Fruit fly (Drosophila melanogaster) whole organism, prepupa: ENCODE measurements around the gene CG14435.

Source experiments
- Blimp-1 ChIP-seq: fragments of 200-800 bp; sonication (Bioruptor generic); optimal IDR thresholded peaks from 3 replicates; lab custom pipeline; 2017; ENCODE audit warnings: missing biosample characterization, missing genetic modification characterization, mild to moderate bottlenecking, moderate library complexity, missing genetic modification reagents
- CG10631 ChIP-seq: fragments of 200-800 bp; sonication (Bioruptor generic); optimal IDR thresholded peaks from 2 replicates; lab custom pipeline; 2016; ENCODE audit warnings: missing biosample characterization, missing genetic modification characterization
- CG10669 ChIP-seq: fragments of 200-800 bp; sonication (Bioruptor generic); optimal IDR thresholded peaks from 3 replicates; lab custom pipeline; 2018; ENCODE audit warnings: missing biosample characterization, mild to moderate bottlenecking, missing genetic modification characterization, moderate library complexity
- CG11294 ChIP-seq: fragments of 200-800 bp; sonication (Bioruptor generic); IDR thresholded peaks from 2 replicates; pipeline ENCODE4 v1.3.6; 2022; ENCODE audit warnings: missing biosample characterization, missing genetic modification characterization
- CG11902 ChIP-seq: fragments of 200-800 bp; sonication (Bioruptor generic); optimal IDR thresholded peaks from 3 replicates; lab custom pipeline; 2016; ENCODE audit warnings: missing biosample characterization, missing genetic modification characterization
- CG15336 ChIP-seq: fragments of 200-800 bp; sonication (Bioruptor generic); IDR thresholded peaks from 2 replicates; pipeline ENCODE4 v1.3.6; 2022; ENCODE audit warnings: missing biosample characterization, missing genetic modification characterization
- CG1621 ChIP-seq: fragments of 200-800 bp; sonication (Bioruptor generic); optimal IDR thresholded peaks from 3 replicates; lab custom pipeline; 2018; ENCODE audit warnings: missing biosample characterization, mild to moderate bottlenecking, missing genetic modification characterization
- CG3032 ChIP-seq: fragments of 200-800 bp; optimal IDR thresholded peaks from 2 replicates; lab custom pipeline; 2019; ENCODE audit warnings: missing biosample characterization, mild to moderate bottlenecking, missing genetic modification characterization, moderate library complexity
- CG31627 ChIP-seq: fragments of 200-800 bp; sonication (Bioruptor generic); optimal IDR thresholded peaks from 3 replicates; lab custom pipeline; 2016; ENCODE audit warnings: missing biosample characterization, missing genetic modification characterization
- CG32006 ChIP-seq: fragments of 200-800 bp; sonication (Bioruptor generic); optimal IDR thresholded peaks from 3 replicates; lab custom pipeline; 2017; ENCODE audit warnings: missing biosample characterization, mild to moderate bottlenecking, missing genetic modification characterization
- CG34406 ChIP-seq: fragments of 200-800 bp; sonication (Bioruptor generic); optimal IDR thresholded peaks from 3 replicates; lab custom pipeline; 2016; ENCODE audit warnings: missing biosample characterization, missing genetic modification characterization
- CG3919 ChIP-seq: fragments of 200-800 bp; sonication (Bioruptor generic); optimal IDR thresholded peaks from 3 replicates; lab custom pipeline; 2016; ENCODE audit warnings: missing biosample characterization, missing genetic modification characterization
- CG4318 ChIP-seq: fragments of 200-800 bp; sonication (Bioruptor generic); optimal IDR thresholded peaks from 3 replicates; lab custom pipeline; 2017; ENCODE audit warnings: missing biosample characterization, mild to moderate bottlenecking, missing genetic modification characterization
- CG6163 ChIP-seq: fragments of 200-800 bp; sonication (Bioruptor generic); IDR thresholded peaks from 3 replicates; pipeline ENCODE4 v1.3.6; 2022; ENCODE audit warnings: missing biosample characterization, missing genetic modification characterization
- CG6276 ChIP-seq: fragments of 200-800 bp; sonication (Bioruptor generic); optimal IDR thresholded peaks from 2 replicates; lab custom pipeline; 2017; ENCODE audit warnings: missing biosample characterization, mild to moderate bottlenecking, missing genetic modification characterization
- CG6792 ChIP-seq: fragments of 200-800 bp; sonication (Bioruptor generic); optimal IDR thresholded peaks from 3 replicates; lab custom pipeline; 2016; ENCODE audit warnings: missing biosample characterization, missing genetic modification characterization
- CG6808 ChIP-seq: fragments of 200-800 bp; sonication (Bioruptor generic); optimal IDR thresholded peaks from 3 replicates; lab custom pipeline; 2017; ENCODE audit warnings: missing biosample characterization, missing genetic modification characterization, mild to moderate bottlenecking, moderate library complexity, missing genetic modification reagents
- CG8119 ChIP-seq: fragments of 200-800 bp; sonication (Bioruptor generic); IDR thresholded peaks from 3 replicates; pipeline ENCODE4 v1.3.6; 2022; ENCODE audit warnings: missing biosample characterization, missing genetic modification characterization
- CG8632 ChIP-seq: fragments of 200-800 bp; sonication (Bioruptor generic); optimal IDR thresholded peaks from 3 replicates; lab custom pipeline; 2016; ENCODE audit warnings: missing biosample characterization, missing genetic modification characterization
- CG9139 ChIP-seq: fragments of 200-800 bp; sonication (Bioruptor generic); optimal IDR thresholded peaks from 3 replicates; lab custom pipeline; 2017; ENCODE audit warnings: missing biosample characterization, mild to moderate bottlenecking, missing genetic modification characterization
- Eip75B ChIP-seq: fragments of 200-800 bp; sonication (Bioruptor generic); optimal IDR thresholded peaks from 3 replicates; lab custom pipeline; 2016; ENCODE audit warnings: missing biosample characterization, missing genetic modification characterization
- Eip78C ChIP-seq: fragments of 200-800 bp; sonication (Bioruptor generic); peaks from one replicate; lab custom pipeline; 2016; ENCODE audit warnings: missing biosample characterization, missing genetic modification characterization
- Eip93F ChIP-seq: fragments of 200-800 bp; sonication (Bioruptor generic); optimal IDR thresholded peaks from 2 replicates; lab custom pipeline; 2016; ENCODE audit warnings: missing biosample characterization, mild to moderate bottlenecking, missing genetic modification characterization
- Ets21C ChIP-seq: fragments of 200-800 bp; sonication (Bioruptor generic); optimal IDR thresholded peaks from 3 replicates; lab custom pipeline; 2016; ENCODE audit warnings: missing biosample characterization, missing genetic modification characterization
- Ets96B ChIP-seq: fragments of 200-800 bp; optimal IDR thresholded peaks from 2 replicates; lab custom pipeline; 2019; ENCODE audit warnings: missing biosample characterization, mild to moderate bottlenecking, missing genetic modification characterization, moderate library complexity
- Hr38 ChIP-seq: sonication (Bioruptor generic); optimal IDR thresholded peaks from 2 replicates; lab custom pipeline; 2016; ENCODE audit warnings: missing biosample characterization, missing genetic modification characterization
- Hr39 ChIP-seq: fragments of 200-800 bp; sonication (Bioruptor generic); optimal IDR thresholded peaks from 2 replicates; lab custom pipeline; 2016; ENCODE audit warnings: missing biosample characterization, missing genetic modification characterization
- Hr4 ChIP-seq: fragments of 200-800 bp; sonication (Bioruptor generic); optimal IDR thresholded peaks from 3 replicates; lab custom pipeline; 2016; ENCODE audit warnings: missing biosample characterization, missing genetic modification characterization
- Lpt ChIP-seq: fragments of 200-800 bp; sonication (Bioruptor generic); optimal IDR thresholded peaks from 3 replicates; lab custom pipeline; 2016; ENCODE audit warnings: missing biosample characterization, missing genetic modification characterization
- Met ChIP-seq: fragments of 200-800 bp; sonication (Bioruptor generic); optimal IDR thresholded peaks from 3 replicates; lab custom pipeline; 2016; ENCODE audit warnings: missing biosample characterization, missing genetic modification characterization
- OdsH ChIP-seq: fragments of 200-800 bp; sonication (Bioruptor generic); optimal IDR thresholded peaks from 3 replicates; lab custom pipeline; 2016; ENCODE audit warnings: missing biosample characterization, missing genetic modification characterization
- Smox ChIP-seq: fragments of 200-800 bp; sonication (Bioruptor generic); optimal IDR thresholded peaks from 3 replicates; lab custom pipeline; 2016; ENCODE audit warnings: missing biosample characterization, missing genetic modification characterization
- Sox102F ChIP-seq: fragments of 200-800 bp; sonication (Bioruptor generic); optimal IDR thresholded peaks from 2 replicates; lab custom pipeline; 2016; ENCODE audit warnings: missing biosample characterization, mild to moderate bottlenecking, missing genetic modification characterization
- Sox15 ChIP-seq: fragments of 200-800 bp; sonication (Bioruptor generic); optimal IDR thresholded peaks from 3 replicates; lab custom pipeline; 2016; ENCODE audit warnings: missing biosample characterization, missing genetic modification characterization
- achi ChIP-seq: fragments of 200-800 bp; sonication (Bioruptor generic); optimal IDR thresholded peaks from 3 replicates; lab custom pipeline; 2016; ENCODE audit warnings: missing biosample characterization, missing genetic modification characterization
- acj6 ChIP-seq: fragments of 200-800 bp; sonication (Bioruptor generic); optimal IDR thresholded peaks from 3 replicates; lab custom pipeline; 2016; ENCODE audit warnings: missing biosample characterization, missing genetic modification characterization
- cyc ChIP-seq: fragments of 200-800 bp; sonication (Bioruptor generic); optimal IDR thresholded peaks from 3 replicates; lab custom pipeline; 2016; ENCODE audit warnings: missing biosample characterization, missing genetic modification characterization
- dsx ChIP-seq: fragments of 200-800 bp; optimal IDR thresholded peaks from 3 replicates; lab custom pipeline; 2019; ENCODE audit warnings: missing biosample characterization, mild to moderate bottlenecking, missing genetic modification characterization, moderate library complexity; ENCODE audit not compliant: poor library complexity, severe bottlenecking
- eg ChIP-seq: fragments of 200-800 bp; sonication (Bioruptor generic); IDR thresholded peaks from 3 replicates; pipeline ENCODE4 v1.3.6; 2022; ENCODE audit warnings: missing biosample characterization, missing genetic modification characterization
- esn ChIP-seq: fragments of 200-800 bp; sonication (Bioruptor generic); optimal IDR thresholded peaks from 2 replicates; lab custom pipeline; 2016; ENCODE audit warnings: missing biosample characterization, mild to moderate bottlenecking, missing genetic modification characterization, moderate library complexity
- fd59A ChIP-seq: fragments of 200-800 bp; sonication (Bioruptor generic); optimal IDR thresholded peaks from 2 replicates; lab custom pipeline; 2017; ENCODE audit warnings: missing biosample characterization, mild to moderate bottlenecking, missing genetic modification characterization, missing genetic modification reagents
- lz ChIP-seq: fragments of 200-800 bp; sonication (Bioruptor generic); optimal IDR thresholded peaks from 3 replicates; lab custom pipeline; 2016; ENCODE audit warnings: missing biosample characterization, missing genetic modification characterization
- net ChIP-seq: fragments of 200-800 bp; sonication (Bioruptor generic); optimal IDR thresholded peaks from 3 replicates; lab custom pipeline; 2016; ENCODE audit warnings: missing biosample characterization, missing genetic modification characterization
- pdm3 ChIP-seq: fragments of 200-800 bp; sonication (Bioruptor generic); optimal IDR thresholded peaks from 3 replicates; lab custom pipeline; 2016; ENCODE audit warnings: missing biosample characterization, missing genetic modification characterization
- spab ChIP-seq: fragments of 200-800 bp; sonication (Bioruptor generic); optimal IDR thresholded peaks from 2 replicates; lab custom pipeline; 2017; ENCODE audit warnings: missing biosample characterization, mild to moderate bottlenecking, missing genetic modification characterization, missing genetic modification reagents
- ss ChIP-seq, 2 experiments: fragments of 200-800 bp; sonication (Bioruptor generic); optimal IDR thresholded peaks; 2 replicates in 1 of 2; 3 replicates in 1 of 2; lab custom pipeline; 2017 to 2018; ENCODE audit warnings: mild to moderate bottlenecking in 2 of 2, missing biosample characterization in 2 of 2, missing genetic modification characterization in 2 of 2, moderate library complexity in 1 of 2
- topi ChIP-seq: fragments of 200-800 bp; sonication (Bioruptor generic); optimal IDR thresholded peaks from 3 replicates; lab custom pipeline; 2016; ENCODE audit warnings: missing biosample characterization, missing genetic modification characterization
- vri ChIP-seq: fragments of 200-800 bp; sonication (Bioruptor generic); optimal IDR thresholded peaks from 3 replicates; lab custom pipeline; 2016; ENCODE audit warnings: missing biosample characterization, mild to moderate bottlenecking, missing genetic modification characterization

Gene CG14435

DNA sequence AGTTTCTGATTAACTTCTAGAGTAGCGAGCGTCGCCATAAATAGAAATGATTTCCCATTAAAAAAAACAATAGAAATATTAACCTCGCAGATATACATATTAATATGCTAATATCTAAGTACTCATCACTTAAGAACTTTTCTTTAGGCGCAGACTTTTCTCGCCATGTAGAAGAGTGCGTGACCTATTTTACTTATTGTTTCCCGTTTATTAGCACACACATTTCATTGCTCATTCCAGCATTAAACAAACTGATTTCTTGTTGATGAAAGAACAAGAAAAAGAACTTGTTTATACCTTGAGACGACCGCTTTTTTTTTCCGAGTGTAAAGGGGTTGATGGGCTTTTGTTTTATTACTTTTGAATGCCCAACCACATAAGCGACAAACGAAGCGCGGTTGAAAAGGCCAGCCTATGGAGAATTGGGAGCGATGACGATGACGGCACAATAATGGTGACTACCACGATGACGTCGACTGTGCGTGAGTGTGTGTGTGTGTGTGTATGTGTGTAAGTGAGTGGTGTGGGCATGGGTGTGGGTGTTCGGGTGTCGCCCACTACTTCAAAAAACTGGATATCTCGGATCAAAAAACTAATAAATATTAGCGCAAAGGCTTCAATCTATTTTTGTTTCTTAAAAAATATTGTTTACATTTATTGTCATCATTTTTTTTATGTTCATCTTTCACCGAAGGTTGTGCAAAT lies 47.6 kb downstream of the CG14435 start (continued):
- no peak for TF ChIP-seq achi (GFP tag; lab: Kevin White, UChicago)
- no peak for TF ChIP-seq Eip78C
- TF ChIP-seq Eip75B (GFP tag; lab: Kevin White, UChicago), result no peak
- peak; percentile 17 for TF ChIP-seq acj6 (GFP tag; lab: Kevin White, UChicago)
- no peak for TF ChIP-seq CG4318 (GFP tag; lab: Kevin White, UChicago)
- no peak for TF ChIP-seq CG6792 (GFP tag; lab: Kevin White, UChicago)
- no peak for TF ChIP-seq CG1621 (tag; lab: Kevin White, UChicago)
- TF ChIP-seq CG32006 (GFP tag; lab: Kevin White, UChicago), result peak; percentile 19
- TF ChIP-seq lz (GFP tag; lab: Kevin White, UChicago), result no peak
- no peak for TF ChIP-seq Hr39 (GFP tag; lab: Kevin White, UChicago)
- no peak for TF ChIP-seq Smox
- TF ChIP-seq CG8632 (GFP tag; lab: Kevin White, UChicago), result no peak
- TF ChIP-seq Sox102F (GFP tag; lab: Kevin White, UChicago), result no peak
- no peak for TF ChIP-seq fd59A (GFP tag; lab: Kevin White, UChicago)
- TF ChIP-seq ss (GFP tag; optimal IDR thresholded peaks at IDR 0.05; lab: Kevin White, UChicago), result no peak
- TF ChIP-seq dsx (GFP tag; lab: Kevin White, UChicago), result no peak
- no peak for TF ChIP-seq CG10631
- no peak for TF ChIP-seq CG3919 (GFP tag; lab: Kevin White, UChicago)
- TF ChIP-seq CG8119 (GFP tag; lab: Robert Waterston, UW), result no peak
- no peak for TF ChIP-seq eg (GFP tag; lab: Robert Waterston, UW)
- no peak for TF ChIP-seq CG6808
- TF ChIP-seq Met (GFP tag; lab: Kevin White, UChicago), result no peak
- no peak for TF ChIP-seq spab (GFP tag; lab: Kevin White, UChicago)
- TF ChIP-seq OdsH, result no peak
- peak; percentile 7 for TF ChIP-seq Hr4 (GFP tag; lab: Kevin White, UChicago)
- peak; percentile 11 for TF ChIP-seq CG31627
- no peak for TF ChIP-seq Ets21C (GFP tag; lab: Kevin White, UChicago)
- no peak for TF ChIP-seq cyc (GFP tag; lab: Kevin White, UChicago)
- TF ChIP-seq Sox15 (GFP tag; lab: Kevin White, UChicago), result no peak
- TF ChIP-seq CG15336, result no peak
- no peak for TF ChIP-seq vri (GFP tag; lab: Kevin White, UChicago)
- TF ChIP-seq CG34406 (GFP tag; lab: Kevin White, UChicago), result peak; percentile 11
- TF ChIP-seq Ets96B (tag; lab: Kevin White, UChicago), result no peak
- no peak for TF ChIP-seq net (GFP tag; lab: Kevin White, UChicago)

DNA sequence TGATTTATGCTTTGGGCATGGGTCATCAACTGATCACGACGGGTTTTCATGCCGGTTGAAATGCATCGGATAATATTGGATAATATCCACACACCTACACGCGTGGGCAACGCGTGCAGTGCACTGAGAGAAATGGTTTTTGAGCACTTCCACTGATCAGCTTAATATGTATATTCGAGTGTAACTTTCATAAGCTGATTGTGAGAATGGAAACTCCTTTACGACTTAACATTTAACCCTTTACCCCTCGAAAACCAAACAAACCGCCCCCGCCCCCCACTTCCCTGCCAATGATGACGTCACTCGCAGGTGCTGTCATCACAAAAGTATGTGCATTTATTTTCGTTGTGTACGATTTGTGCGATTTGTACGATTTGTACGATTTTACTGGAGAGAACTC lies 48.9 kb downstream of the CG14435 start:
- TF ChIP-seq ss (GFP tag; optimal IDR thresholded peaks at IDR 0.05; lab: Kevin White, UChicago) (no peak), Sox15 (GFP tag; lab: Kevin White, UChicago) (no peak), Ets96B (tag; lab: Kevin White, UChicago) (no peak), CG10669 (GFP tag; lab: Kevin White, UChicago) (peak; percentile 6), CG11294 (GFP tag; lab: Robert Waterston, UW) (no peak), topi (GFP tag; lab: Kevin White, UChicago) (peak; percentile 16), esn (GFP tag; lab: Kevin White, UChicago) (no peak), CG11902 (GFP tag; lab: Kevin White, UChicago) (peak; percentile 38), Eip93F (no peak), CG6163 (peak; percentile 37; the same call in 2 of the 3 replicates), CG3032 (tag; lab: Kevin White, UChicago) (peak; percentile 24), CG4318 (GFP tag; lab: Kevin White, UChicago) (no peak), CG34406 (GFP tag; lab: Kevin White, UChicago) (no peak), Blimp-1 (no peak), achi (GFP tag; lab: Kevin White, UChicago) (no peak), CG6276 (GFP tag; lab: Kevin White, UChicago) (no peak), CG32006 (GFP tag; lab: Kevin White, UChicago) (peak; percentile 29), pdm3 (no peak), spab (GFP tag; lab: Kevin White, UChicago) (no peak), CG6808 (no peak), CG3919 (GFP tag; lab: Kevin White, UChicago) (peak; percentile 33), Hr38 (GFP tag; lab: Kevin White, UChicago) (no peak), Met (GFP tag; lab: Kevin White, UChicago) (peak; percentile 31), Hr39 (GFP tag; lab: Kevin White, UChicago) (no peak), acj6 (GFP tag; lab: Kevin White, UChicago) (no peak), Lpt (GFP tag; lab: Kevin White, UChicago) (no peak), Eip78C (peak; percentile 12), eg (GFP tag; lab: Robert Waterston, UW) (0 out of 3 replicates have a peak, but pooled peaks have one; percentile 22), CG9139 (GFP tag; lab: Kevin White, UChicago) (no peak), CG15336 (no peak)
